Worm (Caenorhabditis elegans): Measurements from ENCODE around the gene F43D2.3.

Gene F43D2.3

ce11 chrV:14631588-14631987 lies at the start of gene F43D2.3:
Gene F43D2.3, plus strand, starts transcription at chrV:14631888.
- TF ChIP-seq C38D4.7 (GFP tag; optimal IDR thresholded peaks at IDR 0.05) = no peak
- TF ChIP-seq fkh-10 (GFP tag; optimal IDR thresholded peaks at IDR 0.05) = no peak
- no peak for TF ChIP-seq nhr-232 (tag; optimal IDR thresholded peaks at IDR 0.05)
- TF ChIP-seq pax-1 (tag; optimal IDR thresholded peaks at IDR 0.05) = no peak
- no peak for TF ChIP-seq ceh-34 (tag; optimal IDR thresholded peaks at IDR 0.05)
- TF ChIP-seq ceh-30 (tag; optimal IDR thresholded peaks at IDR 0.05) = no peak
- TF ChIP-seq hlh-30 (tag; optimal IDR thresholded peaks at IDR 0.05; ENCODE audit: insufficient read depth) = no peak
- no peak for TF ChIP-seq pha-2 (tag; optimal IDR thresholded peaks at IDR 0.05)
- no peak for TF ChIP-seq zip-5 (tag; optimal IDR thresholded peaks at IDR 0.05)
- TF ChIP-seq eyg-1 (tag; optimal IDR thresholded peaks at IDR 0.05) = no peak
- no peak for TF ChIP-seq pat-9 (tag; optimal IDR thresholded peaks at IDR 0.05)
- TF ChIP-seq F13H6.1 (tag; optimal IDR thresholded peaks at IDR 0.05) = no peak
- TF ChIP-seq pha-4 (tag; optimal IDR thresholded peaks at IDR 0.05) = no peak
- no peak for TF ChIP-seq ets-4 (tag; optimal IDR thresholded peaks at IDR 0.05)
- TF ChIP-seq tbx-2 (tag; optimal IDR thresholded peaks at IDR 0.05) = no peak
- no peak for TF ChIP-seq ceh-6 (GFP tag; optimal IDR thresholded peaks at IDR 0.05)
- TF ChIP-seq dve-1 (tag; optimal IDR thresholded peaks at IDR 0.05) = no peak

- TF ChIP-seq pros-1 (tag; optimal IDR thresholded peaks at IDR 0.05) (no peak), unc-3 (GFP tag; conservative IDR thresholded peaks at IDR 0.05) (no peak), unc-3 (tag; optimal IDR thresholded peaks at IDR 0.05) (no peak), ets-4 (tag; optimal IDR thresholded peaks at IDR 0.05) (no peak), ceh-22 (tag; optimal IDR thresholded peaks at IDR 0.05) (no peak), unc-86 (tag; optimal IDR thresholded peaks at IDR 0.05) (no peak), unc-42 (tag; optimal IDR thresholded peaks at IDR 0.05) (no peak), dmd-4 (tag; optimal IDR thresholded peaks at IDR 0.05; ENCODE audit: borderline replicate concordance) (no peak), elt-2 (tag; optimal IDR thresholded peaks at IDR 0.05) (no peak), eyg-1 (tag; optimal IDR thresholded peaks at IDR 0.05) (no peak)
Measured at ce11 chrV:14585351-14585750, 46.3 kb upstream of the F43D2.3 start, which contains the start of gene Y40H4A.2. Gene Y40H4A.2, minus strand, starts transcription at chrV:14585451.

- TF ChIP-seq fkh-10 (GFP tag; optimal IDR thresholded peaks at IDR 0.05) (no peak), ceh-24 (tag; optimal IDR thresholded peaks at IDR 0.05) (no peak), ref-2 (tag; optimal IDR thresholded peaks at IDR 0.05) (no peak), K02D7.2 (tag; optimal IDR thresholded peaks at IDR 0.05) (no peak), ttx-3 (tag; optimal IDR thresholded peaks at IDR 0.05) (no peak), K09A11.1 (tag; optimal IDR thresholded peaks at IDR 0.05; ENCODE audit: insufficient read depth) (no peak), eyg-1 (tag; optimal IDR thresholded peaks at IDR 0.05) (no peak), elt-2 (tag; optimal IDR thresholded peaks at IDR 0.05) (no peak), pqm-1 (tag; optimal IDR thresholded peaks at IDR 0.05) (no peak)
Measured at ce11 chrV:14594103-14594502, 37.6 kb upstream of the F43D2.3 start.

- TF ChIP-seq dve-1 (tag; optimal IDR thresholded peaks at IDR 0.05) = no peak
- no peak for TF ChIP-seq madf-2 (tag; optimal IDR thresholded peaks at IDR 0.05)
- no peak for TF ChIP-seq tbx-7 (tag; optimal IDR thresholded peaks at IDR 0.05)
- no peak for TF ChIP-seq fkh-10 (GFP tag; optimal IDR thresholded peaks at IDR 0.05)
- no peak for TF ChIP-seq tbx-2 (tag; optimal IDR thresholded peaks at IDR 0.05)
- TF ChIP-seq lim-6 (tag; optimal IDR thresholded peaks at IDR 0.05) = no peak
- no peak for TF ChIP-seq C08G9.2 (tag; optimal IDR thresholded peaks at IDR 0.05)
- TF ChIP-seq npax-4 (tag; optimal IDR thresholded peaks at IDR 0.05) = no peak
- no peak for TF ChIP-seq unc-55 (GFP tag; optimal IDR thresholded peaks at IDR 0.05)
- no peak for TF ChIP-seq pax-1 (tag; optimal IDR thresholded peaks at IDR 0.05)
- no peak for TF ChIP-seq ceh-19 (GFP tag; optimal IDR thresholded peaks at IDR 0.05)
- TF ChIP-seq ceh-48 (tag; optimal IDR thresholded peaks at IDR 0.05) = no peak
- TF ChIP-seq ceh-18 (tag; optimal IDR thresholded peaks at IDR 0.05) = no peak
- TF ChIP-seq pha-4 (tag; optimal IDR thresholded peaks at IDR 0.05) = no peak
- no peak for TF ChIP-seq ceh-24 (tag; optimal IDR thresholded peaks at IDR 0.05)
- TF ChIP-seq mec-3 (tag; optimal IDR thresholded peaks at IDR 0.05; ENCODE audit: borderline replicate concordance) = no peak
- TF ChIP-seq hlh-6 (tag; optimal IDR thresholded peaks at IDR 0.05) = no peak
- no peak for TF ChIP-seq F13H6.1 (tag; optimal IDR thresholded peaks at IDR 0.05)
Measured at ce11 chrV:14594943-14595342, 36.7 kb upstream of the F43D2.3 start.

Measured in whole organism, late embryonic.